Worm (Caenorhabditis elegans) whole organism, mixed stage, embryonic: ENCODE results near the gene lgc-21.

Experiments
- M03D4.4 ChIP-seq: sonication (generic microtip); optimal IDR thresholded peaks from 2 replicates; lab custom pipeline; 2017; ENCODE audit warnings: mild to moderate bottlenecking, missing genetic modification characterization, missing compliant biosample characterization
- bed-3 ChIP-seq: fragments of 200-800 bp; sonication (Bioruptor generic); optimal IDR thresholded peaks from 3 replicates; lab custom pipeline; 2018; ENCODE audit warnings: mild to moderate bottlenecking, missing genetic modification characterization, moderate library complexity, missing compliant biosample characterization
- blmp-1 ChIP-seq: fragments of 150-350 bp; optimal IDR thresholded peaks from 2 replicates; lab custom pipeline; 2014; ENCODE audit warnings: missing biosample characterization, missing genetic modification characterization
- ceh-39 ChIP-seq: fragments of 150-350 bp; optimal IDR thresholded peaks from 2 replicates; lab custom pipeline; 2014; ENCODE audit warnings: missing biosample characterization, missing genetic modification characterization
- ceh-43 ChIP-seq: fragments of 200-800 bp; sonication (Bioruptor generic); optimal IDR thresholded peaks from 2 replicates; lab custom pipeline; 2018; ENCODE audit warnings: mild to moderate bottlenecking, missing genetic modification characterization, moderate library complexity, missing compliant biosample characterization
- ces-1 ChIP-seq: fragments of 150-350 bp; optimal IDR thresholded peaks from 2 replicates; lab custom pipeline; 2014; ENCODE audit warnings: missing biosample characterization, missing genetic modification reagents, missing genetic modification characterization
- cnd-1 ChIP-seq: fragments of 200-800 bp; sonication (Bioruptor generic); optimal IDR thresholded peaks from 2 replicates; lab custom pipeline; 2018; ENCODE audit warnings: mild to moderate bottlenecking, missing genetic modification characterization, missing compliant biosample characterization
- drap-1 ChIP-seq: fragments of 200-800 bp; sonication (Bioruptor generic); optimal IDR thresholded peaks from 3 replicates; lab custom pipeline; 2018; ENCODE audit warnings: mild to moderate bottlenecking, missing genetic modification characterization, missing compliant biosample characterization
- elt-3 ChIP-seq: fragments of 150-350 bp; optimal IDR thresholded peaks from 2 replicates; lab custom pipeline; 2014; ENCODE audit warnings: missing biosample characterization, missing genetic modification characterization
- flh-1 ChIP-seq: fragments of 200-800 bp; sonication (Bioruptor generic); optimal IDR thresholded peaks from 2 replicates; lab custom pipeline; 2018; ENCODE audit warnings: mild to moderate bottlenecking, missing genetic modification characterization, moderate library complexity, missing compliant biosample characterization
- ham-2 ChIP-seq: fragments of 200-800 bp; sonication (Bioruptor generic); optimal IDR thresholded peaks from 2 replicates; lab custom pipeline; 2018; ENCODE audit warnings: mild to moderate bottlenecking, missing genetic modification characterization, missing compliant biosample characterization
- hlh-1 ChIP-seq: fragments of 150-350 bp; optimal IDR thresholded peaks from 2 replicates; lab custom pipeline; 2014; ENCODE audit warnings: missing biosample characterization, missing genetic modification reagents, missing genetic modification characterization
- lin-13 ChIP-seq: fragments of 150-350 bp; optimal IDR thresholded peaks from 2 replicates; lab custom pipeline; 2014; ENCODE audit warnings: missing biosample characterization, missing genetic modification characterization
- lin-32 ChIP-seq: fragments of 200-800 bp; sonication (Bioruptor generic); optimal IDR thresholded peaks from 2 replicates; lab custom pipeline; 2018; ENCODE audit warnings: mild to moderate bottlenecking, missing genetic modification characterization, missing compliant biosample characterization
- lsy-2 ChIP-seq: fragments of 150-350 bp; optimal IDR thresholded peaks from 2 replicates; lab custom pipeline; 2014; ENCODE audit warnings: missing biosample characterization, missing genetic modification characterization
- mab-5 ChIP-seq: fragments of 150-350 bp; optimal IDR thresholded peaks from 2 replicates; lab custom pipeline; 2014; ENCODE audit warnings: missing biosample characterization, missing genetic modification characterization
- mep-1 ChIP-seq: fragments of 150-350 bp; optimal IDR thresholded peaks from 2 replicates; lab custom pipeline; 2017; ENCODE audit warnings: missing biosample characterization, missing genetic modification reagents, missing genetic modification characterization, inconsistent platforms
- mls-2 ChIP-seq: sonication (generic microtip); optimal IDR thresholded peaks from 2 replicates; lab custom pipeline; 2016; ENCODE audit warnings: mild to moderate bottlenecking, missing genetic modification characterization, moderate library complexity, missing compliant biosample characterization
- nhr-12 ChIP-seq: fragments of 150-350 bp; optimal IDR thresholded peaks from 2 replicates; lab custom pipeline; 2014; ENCODE audit warnings: missing biosample characterization, missing genetic modification characterization
- nhr-2 ChIP-seq: fragments of 150-350 bp; optimal IDR thresholded peaks from 2 replicates; lab custom pipeline; 2014; ENCODE audit warnings: missing biosample characterization, missing genetic modification characterization
- nhr-237 ChIP-seq: fragments of 150-350 bp; optimal IDR thresholded peaks from 2 replicates; lab custom pipeline; 2014; ENCODE audit warnings: missing biosample characterization, missing genetic modification characterization
- nhr-28 ChIP-seq: fragments of 150-350 bp; optimal IDR thresholded peaks from 2 replicates; lab custom pipeline; 2014; ENCODE audit warnings: missing biosample characterization, missing genetic modification characterization
- nhr-76 ChIP-seq: sonication (generic microtip); optimal IDR thresholded peaks from 2 replicates; lab custom pipeline; 2017; ENCODE audit warnings: missing biosample characterization, missing genetic modification characterization
- pha-4 ChIP-seq: fragments of 150-350 bp; optimal IDR thresholded peaks from 2 replicates; lab custom pipeline; 2018; ENCODE audit warnings: missing biosample characterization, missing genetic modification reagents, missing genetic modification characterization
- sem-2 ChIP-seq: fragments of 200-800 bp; sonication (Bioruptor generic); optimal IDR thresholded peaks from 2 replicates; lab custom pipeline; 2018; ENCODE audit warnings: mild to moderate bottlenecking, missing genetic modification characterization, missing compliant biosample characterization
- snpc-4 ChIP-seq: fragments of 150-350 bp; optimal IDR thresholded peaks from 2 replicates; lab custom pipeline; 2014; ENCODE audit warnings: missing biosample characterization, missing genetic modification characterization
- sptf-1 ChIP-seq: sonication (generic microtip); optimal IDR thresholded peaks from 2 replicates; lab custom pipeline; 2017; ENCODE audit warnings: mild to moderate bottlenecking, missing genetic modification characterization, moderate library complexity, missing compliant biosample characterization
- tbx-8 ChIP-seq: fragments of 200-800 bp; sonication (Bioruptor generic); optimal IDR thresholded peaks from 2 replicates; lab custom pipeline; 2018; ENCODE audit warnings: mild to moderate bottlenecking, missing genetic modification characterization, moderate library complexity, missing compliant biosample characterization
- unc-120 ChIP-seq: sonication (generic microtip); optimal IDR thresholded peaks from 2 replicates; lab custom pipeline; 2017; ENCODE audit warnings: missing genetic modification characterization, missing compliant biosample characterization; ENCODE audit not compliant: poor library complexity, severe bottlenecking
- unc-39 ChIP-seq: fragments of 150-350 bp; optimal IDR thresholded peaks from 2 replicates; lab custom pipeline; 2014; ENCODE audit warnings: missing biosample characterization, missing genetic modification characterization
- unc-62 ChIP-seq: fragments of 150-350 bp; optimal IDR thresholded peaks from 2 replicates; lab custom pipeline; 2014; ENCODE audit warnings: missing biosample characterization, missing genetic modification reagents, missing genetic modification characterization
- zip-8 ChIP-seq: fragments of 150-350 bp; optimal IDR thresholded peaks from 2 replicates; lab custom pipeline; 2014; ENCODE audit warnings: missing biosample characterization, missing genetic modification characterization
- ztf-11 ChIP-seq: fragments of 150-350 bp; optimal IDR thresholded peaks from 2 replicates; lab custom pipeline; 2014; ENCODE audit warnings: missing biosample characterization, missing genetic modification characterization

The lgc-21 gene

ce11 chrX:14062771-14063170 is 5.0 kb downstream of the lgc-21 start:
- TF ChIP-seq hlh-1 (no peak), nhr-28 (tag; lab: Kevin White, UChicago) (no peak), nhr-2 (tag; lab: Kevin White, UChicago) (no peak), pha-4 (tag; lab: Kevin White, UChicago) (no peak), drap-1 (no peak), unc-39 (tag; lab: Kevin White, UChicago) (no peak), bed-3 (GFP tag; lab: Kevin White, UChicago) (no peak), ceh-43 (GFP tag; lab: Kevin White, UChicago) (no peak), blmp-1 (tag; lab: Kevin White, UChicago) (no peak)

- TF ChIP-seq ces-1 (GFP tag; lab: Kevin White, UChicago) (no peak), unc-62 (GFP tag; lab: Kevin White, UChicago) (peak; percentile 89), hlh-1 (peak; percentile 14)
These were observed 11.3 kb downstream of the lgc-21 start for ce11 chrX:14056527-14056926.

DNA sequence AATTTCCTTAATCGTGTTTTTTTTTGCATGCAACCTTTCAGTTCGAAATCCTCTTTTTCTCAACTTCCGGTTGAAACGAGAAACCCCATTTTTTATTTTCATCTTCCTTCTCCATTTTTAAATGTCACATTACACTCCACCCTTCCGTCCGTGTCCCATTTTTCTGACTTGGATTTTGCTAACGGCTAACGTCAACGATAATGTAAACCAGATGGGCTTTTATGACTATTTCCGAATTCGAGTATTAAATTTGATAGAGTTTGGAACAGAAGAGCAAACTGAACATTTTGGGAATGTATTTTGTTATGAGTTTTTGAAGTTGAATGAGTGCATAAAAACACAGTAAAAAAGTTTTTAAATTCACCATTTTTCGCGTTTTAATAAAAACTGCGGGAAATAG is 12.1 kb downstream of the lgc-21 start:
- TF ChIP-seq drap-1 (no peak), ztf-11 (no peak), cnd-1 (no peak), ces-1 (GFP tag; lab: Kevin White, UChicago) (no peak), nhr-12 (no peak), mls-2 (tag; lab: Kevin White, UChicago) (no peak), snpc-4 (tag; lab: Kevin White, UChicago) (no peak), lin-32 (no peak), tbx-8 (GFP tag; lab: Kevin White, UChicago) (no peak), ceh-39 (tag; lab: Kevin White, UChicago) (no peak), sptf-1 (tag; lab: Kevin White, UChicago) (no peak), unc-39 (tag; lab: Kevin White, UChicago) (no peak), nhr-237 (tag; lab: Kevin White, UChicago) (no peak), nhr-2 (tag; lab: Kevin White, UChicago) (no peak)
- TF ChIP-seq, all 35 proteins: peak for 0

DNA sequence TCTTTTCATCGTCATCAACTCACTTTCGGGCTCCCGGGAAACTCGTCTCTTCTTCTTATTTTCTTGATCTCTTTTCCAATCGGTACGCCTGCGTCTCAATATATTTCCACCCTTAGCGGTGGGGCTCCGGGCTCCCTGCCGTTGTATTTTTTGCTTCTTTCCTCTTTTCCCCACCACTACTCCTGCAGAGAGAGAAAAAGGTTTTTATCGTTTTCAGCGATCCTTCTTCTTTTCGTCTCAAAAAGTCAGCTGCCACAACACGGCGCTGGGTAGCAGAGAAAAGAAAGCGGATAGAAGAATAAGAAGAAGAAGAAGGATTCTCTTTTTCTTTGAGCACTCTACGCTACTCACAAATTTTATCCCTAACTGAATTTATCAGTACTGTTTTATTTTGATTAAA is 13.0 kb downstream of the lgc-21 start:
- TF ChIP-seq ceh-43 (GFP tag; lab: Kevin White, UChicago) = no peak
- TF ChIP-seq nhr-12 = no peak
- peak; percentile 77 for TF ChIP-seq hlh-1
- no peak for TF ChIP-seq M03D4.4
- TF ChIP-seq unc-120 = peak; percentile 69

DNA sequence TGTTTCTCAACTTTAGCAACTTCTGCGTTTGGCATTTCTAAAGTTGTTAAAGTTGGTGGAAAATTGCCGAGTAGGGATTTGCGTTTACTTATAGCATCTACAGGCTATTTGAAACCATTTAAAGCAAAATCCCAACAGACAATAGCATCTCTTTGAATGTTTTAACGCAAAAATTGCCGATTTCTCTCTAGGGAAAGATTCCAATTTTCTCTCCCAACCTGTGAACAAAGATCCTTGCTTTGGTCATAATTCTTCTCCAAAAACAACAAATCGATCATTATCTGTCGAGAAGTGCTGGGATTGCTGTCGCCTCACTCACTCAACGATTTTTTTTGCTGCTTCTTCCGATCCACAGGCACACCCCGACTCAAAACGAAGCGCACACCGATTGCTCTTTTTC is 14.0 kb downstream of the lgc-21 start:
- TF ChIP-seq zip-8 (tag; lab: Kevin White, UChicago) (no peak), unc-120 (no peak), ceh-39 (tag; lab: Kevin White, UChicago) (no peak)

DNA sequence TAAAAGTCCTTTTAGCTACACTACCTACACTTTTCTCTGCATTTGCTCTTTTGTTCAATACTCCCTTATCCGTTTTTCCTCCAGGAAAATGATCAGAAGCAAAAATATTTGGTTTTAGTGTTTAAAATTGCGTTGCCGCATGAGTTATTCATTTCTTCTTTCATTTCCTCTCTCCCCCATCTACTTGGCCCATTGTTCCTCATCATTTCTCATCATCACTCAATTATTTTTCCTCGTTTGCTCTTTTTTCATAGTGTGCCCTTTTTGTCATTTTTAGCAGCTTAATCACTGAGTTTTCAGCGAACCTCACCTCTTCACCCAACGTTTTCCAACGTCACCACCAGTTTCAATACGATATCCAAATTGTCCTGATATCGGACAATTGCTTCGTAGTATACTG is 18.5 kb downstream of the lgc-21 start, which contains the start of gene dyc-1:
Gene dyc-1 (plus strand): TSS at position 301 of the 400 bp plus-strand sequence.
- TF ChIP-seq sem-2 (GFP tag; lab: Kevin White, UChicago) (no peak), ces-1 (GFP tag; lab: Kevin White, UChicago) (no peak), nhr-76 (tag; lab: Kevin White, UChicago) (no peak), ham-2 (GFP tag; lab: Kevin White, UChicago) (no peak), lsy-2 (tag; lab: Kevin White, UChicago) (no peak), ceh-39 (tag; lab: Kevin White, UChicago) (no peak), pha-4 (tag; lab: Kevin White, UChicago) (no peak), nhr-28 (tag; lab: Kevin White, UChicago) (no peak), nhr-12 (no peak), flh-1 (GFP tag; lab: Kevin White, UChicago) (no peak), mep-1 (tag; lab: Kevin White, UChicago) (no peak), snpc-4 (tag; lab: Kevin White, UChicago) (no peak), lin-13 (tag; lab: Kevin White, UChicago) (no peak), mab-5 (tag; lab: Kevin White, UChicago) (no peak), hlh-1 (no peak), bed-3 (GFP tag; lab: Kevin White, UChicago) (no peak), elt-3 (tag; lab: Kevin White, UChicago) (no peak)
